Fruit fly (Drosophila melanogaster) whole organism, embryonic: ENCODE measurements around the gene CG7601.
A peak's percentile ranks its signal among the peaks of the same experiment; 100 is the strongest.

ENCODE experiments used
- Adf1 ChIP-seq: fragments of 200-800 bp; sonication (Bioruptor generic); IDR thresholded peaks from 2 replicates; pipeline ENCODE4 v1.3.6; 2022; ENCODE audit warnings: missing biosample characterization, missing genetic modification characterization
- Awh ChIP-seq: fragments of 200-800 bp; sonication (Bioruptor generic); IDR thresholded peaks from 2 replicates; pipeline ENCODE4, ENCODE4 v1.3.6; 2022; ENCODE audit warnings: missing biosample characterization, missing genetic modification characterization
- Bdp1 ChIP-seq: fragments of 200-800 bp; sonication (Bioruptor generic); optimal IDR thresholded peaks from 3 replicates; lab custom pipeline; 2016; ENCODE audit warnings: missing biosample characterization, missing genetic modification characterization
- CG10147 ChIP-seq: fragments of 200-800 bp; sonication (Bioruptor generic); optimal IDR thresholded peaks from 2 replicates; lab custom pipeline; 2019; ENCODE audit warnings: missing biosample characterization, mild to moderate bottlenecking, missing genetic modification characterization, moderate library complexity
- CG1024 ChIP-seq: fragments of 200-800 bp; sonication (Bioruptor generic); IDR thresholded peaks from 2 replicates; pipeline ENCODE4 v1.3.6; 2022; ENCODE audit warnings: missing biosample characterization, missing genetic modification characterization
- CG10959 ChIP-seq: fragments of 200-800 bp; sonication (Bioruptor generic); IDR thresholded peaks from 2 replicates; pipeline ENCODE4 v1.3.6; 2022; ENCODE audit warnings: missing biosample characterization, missing genetic modification characterization
- CG11695 ChIP-seq: fragments of 200-800 bp; sonication (Bioruptor generic); IDR thresholded peaks from 3 replicates; pipeline ENCODE4 v1.3.6; 2022; ENCODE audit warnings: missing biosample characterization, missing genetic modification characterization
- CG12219 ChIP-seq: fragments of 200-800 bp; sonication (Bioruptor generic); optimal IDR thresholded peaks from 3 replicates; lab custom pipeline; 2018; ENCODE audit warnings: missing biosample characterization, mild to moderate bottlenecking, missing genetic modification characterization
- CG12236 ChIP-seq: fragments of 200-800 bp; sonication (Bioruptor generic); optimal IDR thresholded peaks from 2 replicates; lab custom pipeline; 2016; ENCODE audit warnings: missing biosample characterization, missing genetic modification characterization
- CG14441 ChIP-seq: fragments of 200-800 bp; sonication (Bioruptor generic); IDR thresholded peaks from 2 replicates; pipeline ENCODE4 v1.3.6; 2022; ENCODE audit warnings: missing biosample characterization, missing genetic modification characterization
- CG15073 ChIP-seq: fragments of 200-800 bp; sonication (Bioruptor generic); optimal IDR thresholded peaks from 2 replicates; lab custom pipeline; 2016; ENCODE audit warnings: missing biosample characterization, missing genetic modification characterization
- CG16815 ChIP-seq: fragments of 200-800 bp; sonication (Bioruptor generic); optimal IDR thresholded peaks from 3 replicates; lab custom pipeline; 2017; ENCODE audit warnings: missing biosample characterization, mild to moderate bottlenecking, missing genetic modification characterization
- CG1832 ChIP-seq: fragments of 200-800 bp; sonication (Bioruptor generic); optimal IDR thresholded peaks from 2 replicates; lab custom pipeline; 2017; ENCODE audit warnings: missing biosample characterization, mild to moderate bottlenecking, missing genetic modification characterization, inconsistent platforms
- CG18476 ChIP-seq: fragments of 200-800 bp; sonication (Bioruptor generic); optimal IDR thresholded peaks from 2 replicates; lab custom pipeline; 2016; ENCODE audit warnings: missing biosample characterization, mild to moderate bottlenecking, missing genetic modification characterization
- CG32772 ChIP-seq: fragments of 200-800 bp; sonication (Bioruptor generic); IDR thresholded peaks from 2 replicates; pipeline ENCODE4 v1.3.6; 2022; ENCODE audit warnings: missing biosample characterization, missing genetic modification characterization
- CrebB ChIP-seq: fragments of 200-800 bp; sonication (Bioruptor generic); optimal IDR thresholded peaks from 3 replicates; lab custom pipeline; 2018; ENCODE audit warnings: missing biosample characterization, mild to moderate bottlenecking, missing genetic modification characterization
- Dek ChIP-seq: fragments of 200-800 bp; sonication (Bioruptor generic); optimal IDR thresholded peaks from 3 replicates; lab custom pipeline; 2019; ENCODE audit warnings: missing biosample characterization, mild to moderate bottlenecking, missing genetic modification characterization, moderate library complexity
- Dfd ChIP-seq, 2 experiments: fragments of >200 bp; optimal IDR thresholded peaks; 2 replicates each; lab custom pipeline; 2017; ENCODE audit warnings: missing biosample characterization in 2 of 2, missing genetic modification characterization in 2 of 2
- Drgx ChIP-seq: fragments of 200-800 bp; sonication (Bioruptor generic); IDR thresholded peaks from 2 replicates; pipeline ENCODE4 v1.3.6; 2022; ENCODE audit warnings: missing biosample characterization, missing genetic modification characterization
- Ets97D ChIP-seq: fragments of 200-800 bp; sonication (Bioruptor generic); optimal IDR thresholded peaks from 3 replicates; lab custom pipeline; 2016; ENCODE audit warnings: missing biosample characterization, missing genetic modification characterization
- Fer1 ChIP-seq: fragments of 200-800 bp; sonication (Bioruptor generic); optimal IDR thresholded peaks from 2 replicates; lab custom pipeline; 2017; ENCODE audit warnings: missing biosample characterization, mild to moderate bottlenecking, missing genetic modification characterization
- Hey ChIP-seq: fragments of 200-800 bp; sonication (Bioruptor generic); optimal IDR thresholded peaks from 3 replicates; lab custom pipeline; 2018; ENCODE audit warnings: missing biosample characterization, mild to moderate bottlenecking, missing genetic modification characterization
- Hmx ChIP-seq: fragments of 200-800 bp; sonication (Bioruptor generic); optimal IDR thresholded peaks from 2 replicates; lab custom pipeline; 2016; ENCODE audit warnings: missing biosample characterization, missing genetic modification characterization
- Hr3 ChIP-seq: fragments of 200-800 bp; sonication (Bioruptor generic); optimal IDR thresholded peaks from 3 replicates; lab custom pipeline; 2016; ENCODE audit warnings: missing biosample characterization, missing genetic modification characterization
- MESR4 ChIP-seq: fragments of 200-800 bp; sonication (Bioruptor generic); optimal IDR thresholded peaks from 2 replicates; lab custom pipeline; 2018; ENCODE audit warnings: missing biosample characterization, mild to moderate bottlenecking, missing genetic modification characterization, moderate library complexity
- Med ChIP-seq: fragments of 200-800 bp; sonication (Bioruptor generic); peaks from one replicate; lab custom pipeline; 2016; ENCODE audit warnings: missing biosample characterization, missing genetic modification characterization, mild to moderate bottlenecking, inconsistent platforms, moderate library complexity
- Meics ChIP-seq: fragments of 200-800 bp; sonication (Bioruptor generic); optimal IDR thresholded peaks from 2 replicates; lab custom pipeline; 2017; ENCODE audit warnings: missing biosample characterization, mild to moderate bottlenecking, missing genetic modification characterization
- Poxn ChIP-seq: fragments of 200-800 bp; sonication (Bioruptor generic); IDR thresholded peaks from 2 replicates; pipeline ENCODE4 v1.3.6; 2022; ENCODE audit warnings: missing biosample characterization, missing genetic modification characterization
- Sox100B ChIP-seq: fragments of 200-800 bp; sonication (Bioruptor generic); optimal IDR thresholded peaks from 3 replicates; lab custom pipeline; 2018; ENCODE audit warnings: missing biosample characterization, mild to moderate bottlenecking, missing genetic modification characterization
- ara ChIP-seq: fragments of 200-800 bp; sonication (Bioruptor generic); IDR thresholded peaks from 2 replicates; pipeline ENCODE4 v1.3.6; 2022; ENCODE audit warnings: missing biosample characterization, missing genetic modification characterization
- br ChIP-seq: fragments of >200 bp; optimal IDR thresholded peaks from 2 replicates; lab custom pipeline; 2017
- caup ChIP-seq: fragments of 200-800 bp; sonication (Bioruptor generic); optimal IDR thresholded peaks from 3 replicates; lab custom pipeline; 2017; ENCODE audit warnings: missing biosample characterization, mild to moderate bottlenecking, missing genetic modification characterization, moderate library complexity; ENCODE audit not compliant: severe bottlenecking
- chn ChIP-seq: fragments of 200-800 bp; sonication (Bioruptor generic); optimal IDR thresholded peaks from 2 replicates; lab custom pipeline; 2016; ENCODE audit warnings: missing biosample characterization, missing genetic modification characterization
- dmrt11E ChIP-seq: fragments of 200-800 bp; sonication (Bioruptor generic); optimal IDR thresholded peaks from 3 replicates; lab custom pipeline; 2018; ENCODE audit warnings: missing biosample characterization, mild to moderate bottlenecking, missing genetic modification characterization, moderate library complexity
- ems ChIP-seq: fragments of 200-800 bp; sonication (Bioruptor generic); optimal IDR thresholded peaks from 3 replicates; lab custom pipeline; 2016; ENCODE audit warnings: missing biosample characterization, missing genetic modification characterization
- gsb ChIP-seq: fragments of 200-800 bp; sonication (Bioruptor generic); IDR thresholded peaks from 2 replicates; pipeline ENCODE4 v1.3.6; 2022; ENCODE audit warnings: missing biosample characterization, missing genetic modification characterization
- ham ChIP-seq: fragments of 200-800 bp; sonication (Bioruptor generic); IDR thresholded peaks from 2 replicates; pipeline ENCODE4 v1.3.6; 2022; ENCODE audit warnings: missing biosample characterization, missing genetic modification characterization
- hkb ChIP-seq, 2 experiments: fragments of 200-800 bp in 1 of 2; fragments of >200 bp in 1 of 2; sonication (Bioruptor generic) in 1 of 2; IDR thresholded peaks in 1 of 2; optimal IDR thresholded peaks in 1 of 2; 2 replicates each; pipeline versions ENCODE4 v1.3.6 to Lab custom; 2017 to 2022; ENCODE audit warnings: missing biosample characterization in 1 of 2, missing genetic modification characterization in 1 of 2
- mam ChIP-seq: fragments of 200-800 bp; sonication (Bioruptor generic); optimal IDR thresholded peaks from 3 replicates; lab custom pipeline; 2016; ENCODE audit warnings: missing biosample characterization, missing genetic modification characterization
- nom ChIP-seq: fragments of 200-800 bp; sonication (Bioruptor generic); optimal IDR thresholded peaks from 2 replicates; lab custom pipeline; 2017; ENCODE audit warnings: missing biosample characterization, missing genetic modification characterization, mild to moderate bottlenecking, moderate library complexity, missing genetic modification reagents
- prd ChIP-seq, 3 experiments: fragments of >200 bp in 2 of 3; fragments of 200-800 bp in 1 of 3; sonication (Bioruptor generic) in 1 of 3; optimal IDR thresholded peaks in 2 of 3; IDR thresholded peaks in 1 of 3; 2 replicates in 2 of 3; 3 replicates in 1 of 3; pipeline versions ENCODE4 v1.3.6 to Lab custom; 2017 to 2022; ENCODE audit warnings: missing biosample characterization in 1 of 3, missing genetic modification characterization in 1 of 3
- pros ChIP-seq: fragments of 200-800 bp; sonication (Bioruptor generic); optimal IDR thresholded peaks from 3 replicates; lab custom pipeline; 2019; ENCODE audit warnings: missing biosample characterization, mild to moderate bottlenecking, missing genetic modification characterization, moderate library complexity
- ranshi ChIP-seq: fragments of 200-800 bp; sonication (Bioruptor generic); IDR thresholded peaks from 2 replicates; pipeline ENCODE4 v1.3.6; 2022; ENCODE audit warnings: missing biosample characterization, missing genetic modification characterization
- slbo ChIP-seq: fragments of 200-800 bp; sonication (Bioruptor generic); IDR thresholded peaks from 2 replicates; pipeline ENCODE4 v1.3.6; 2022; ENCODE audit warnings: missing biosample characterization, missing genetic modification characterization
- stwl ChIP-seq: fragments of 200-800 bp; sonication (Bioruptor generic); optimal IDR thresholded peaks from 3 replicates; lab custom pipeline; 2018; ENCODE audit warnings: missing biosample characterization, mild to moderate bottlenecking, missing genetic modification characterization, moderate library complexity
- tll ChIP-seq, 2 experiments: fragments of 200-800 bp in 1 of 2; fragments of >200 bp in 1 of 2; sonication (Bioruptor generic) in 1 of 2; optimal IDR thresholded peaks; 2 replicates each; lab custom pipeline; 2017 to 2019; ENCODE audit warnings: missing biosample characterization in 2 of 2, missing genetic modification characterization in 2 of 2, mild to moderate bottlenecking in 1 of 2, moderate library complexity in 1 of 2
- unpg ChIP-seq: fragments of 200-800 bp; sonication (Bioruptor generic); optimal IDR thresholded peaks from 3 replicates; lab custom pipeline; 2018; ENCODE audit warnings: missing biosample characterization, mild to moderate bottlenecking, missing genetic modification characterization, moderate library complexity
- wdn ChIP-seq: fragments of 200-800 bp; sonication (Bioruptor generic); IDR thresholded peaks from 2 replicates; pipeline ENCODE4 v1.3.6; 2022; ENCODE audit warnings: missing biosample characterization, missing genetic modification characterization
- zen ChIP-seq: fragments of 200-800 bp; sonication (Bioruptor generic); optimal IDR thresholded peaks from 3 replicates; lab custom pipeline; 2018; ENCODE audit warnings: missing biosample characterization, mild to moderate bottlenecking, missing genetic modification characterization, moderate library complexity
- zfh2 ChIP-seq: fragments of 200-800 bp; sonication (Bioruptor generic); optimal IDR thresholded peaks from 2 replicates; lab custom pipeline; 2016; ENCODE audit warnings: missing biosample characterization, missing genetic modification characterization

CG7601 gene

DNA sequence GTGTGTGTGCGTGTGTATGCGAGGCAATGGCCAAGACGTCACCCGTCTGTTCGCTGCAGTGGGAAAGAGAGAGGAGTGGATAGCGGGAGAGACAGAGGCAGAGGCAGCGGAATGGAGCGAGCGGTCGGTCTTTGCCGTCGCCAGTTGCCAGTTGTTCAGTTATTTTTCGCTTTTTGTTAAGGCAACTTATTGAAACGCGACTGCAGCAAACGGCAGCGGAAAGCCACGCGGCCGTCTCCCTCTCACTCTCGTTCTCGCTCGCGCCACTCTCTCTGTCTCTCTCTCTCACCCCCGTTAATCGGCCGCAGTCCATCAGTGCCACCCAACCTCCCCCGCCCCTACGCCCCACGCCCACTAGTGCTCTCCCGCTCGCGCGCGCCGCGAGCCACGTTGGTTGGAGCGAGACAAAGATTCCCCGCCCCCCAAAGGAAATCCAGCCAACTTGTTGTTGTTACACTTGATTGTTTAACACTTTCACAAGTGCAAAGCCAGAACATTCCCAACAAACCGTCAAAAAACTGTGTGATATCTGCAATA is 36.3 kb upstream of the CG7601 start (continued):
- peak; percentile 40 for TF ChIP-seq CrebB (tag; lab: Kevin White, UChicago)
- peak; percentile 52 for TF ChIP-seq Drgx
- 0 out of 2 replicates have a peak, but pooled peaks have one; percentile 18 for TF ChIP-seq wdn (GFP tag; lab: Robert Waterston, UW)
- TF ChIP-seq Ets97D (GFP tag; lab: Kevin White, UChicago): no peak
- TF ChIP-seq CG1832 (GFP tag; lab: Kevin White, UChicago): peak; percentile 99
- TF ChIP-seq MESR4 (GFP tag; lab: Kevin White, UChicago): no peak
- peak; percentile 15 for TF ChIP-seq CG12219 (GFP tag; lab: Kevin White, UChicago)
- TF ChIP-seq tll (GFP tag; optimal IDR thresholded peaks at IDR 0.05; lab: Kevin White, UChicago): no peak
- peak; percentile 18 for TF ChIP-seq caup (GFP tag; lab: Kevin White, UChicago)
- no peak for TF ChIP-seq CG16815 (GFP tag; lab: Kevin White, UChicago)
- TF ChIP-seq Bdp1 (GFP tag; lab: Kevin White, UChicago): no peak
- no peak for TF ChIP-seq unpg (GFP tag; lab: Kevin White, UChicago)
- 0 out of 2 replicates have a peak, but pooled peaks have one; percentile 25 for TF ChIP-seq ara (GFP tag; lab: Robert Waterston, UW)
- no peak for TF ChIP-seq mam
- TF ChIP-seq zfh2 (GFP tag; lab: Kevin White, UChicago): no peak
- TF ChIP-seq chn (GFP tag; lab: Kevin White, UChicago): peak; percentile 2
- peak; percentile 89 for TF ChIP-seq Adf1 (GFP tag; lab: Robert Waterston, UW)
- no peak for TF ChIP-seq dmrt11E (tag; lab: Kevin White, UChicago)
- TF ChIP-seq br (lab: Kevin White, UChicago): no peak
- peak; percentile 75 for TF ChIP-seq nom (GFP tag; lab: Kevin White, UChicago)
- TF ChIP-seq Fer1: peak; percentile 64
- TF ChIP-seq Meics (GFP tag; lab: Kevin White, UChicago): no peak
- TF ChIP-seq Hey (tag; lab: Kevin White, UChicago): peak; percentile 51
- TF ChIP-seq Dek (tag; lab: Kevin White, UChicago): no peak
- TF ChIP-seq ham: peak; percentile 41; the same call in 1 of the 2 replicates
- TF ChIP-seq CG10147 (GFP tag; lab: Kevin White, UChicago): no peak
- no peak for TF ChIP-seq CG32772 (GFP tag; lab: Robert Waterston, UW)
- TF ChIP-seq prd (optimal IDR thresholded peaks at IDR 0.05; lab: Kevin White, UChicago): no peak
- TF ChIP-seq prd (GFP tag; IDR thresholded peaks at IDR 0.05; lab: Robert Waterston, UW): no peak
- peak; percentile 5 for TF ChIP-seq stwl (tag; lab: Kevin White, UChicago)
- TF ChIP-seq Dfd (GFP tag; optimal IDR thresholded peaks at IDR 0.05; lab: Kevin White, UChicago): no peak
- TF ChIP-seq hkb (optimal IDR thresholded peaks at IDR 0.05; lab: Kevin White, UChicago): no peak
- TF ChIP-seq hkb (GFP tag; IDR thresholded peaks at IDR 0.05; lab: Robert Waterston, UW): peak; percentile 44; the same call in 1 of the 2 replicates
- peak; percentile 52 for TF ChIP-seq CG15073 (GFP tag; lab: Kevin White, UChicago)
- no peak for TF ChIP-seq Awh (GFP tag; lab: Robert Waterston, UW)
- TF ChIP-seq CG14441 (GFP tag; lab: Robert Waterston, UW): peak; percentile 48
- TF ChIP-seq CG10959 (GFP tag; lab: Robert Waterston, UW): 0 out of 2 replicates have a peak, but pooled peaks have one; percentile 16
- no peak for TF ChIP-seq Hmx (GFP tag; lab: Kevin White, UChicago)
- TF ChIP-seq gsb: no peak
- no peak for TF ChIP-seq Poxn (GFP tag; lab: Robert Waterston, UW)
- peak; percentile 69 for TF ChIP-seq pros (GFP tag; lab: Kevin White, UChicago)
- TF ChIP-seq ems (GFP tag; lab: Kevin White, UChicago): no peak
- no peak for TF ChIP-seq ranshi (GFP tag; lab: Robert Waterston, UW)
- TF ChIP-seq zen: no peak
- no peak for TF ChIP-seq CG12236
- TF ChIP-seq CG1024 (GFP tag; lab: Robert Waterston, UW): no peak
- TF ChIP-seq Med (GFP tag; lab: Kevin White, UChicago): peak; percentile 92
- TF ChIP-seq CG18476 (GFP tag; lab: Kevin White, UChicago): no peak
- TF ChIP-seq Sox100B (GFP tag; lab: Kevin White, UChicago): no peak
- no peak; the same call in 1 of the 2 replicates for TF ChIP-seq slbo (GFP tag; lab: Robert Waterston, UW)
- no peak for TF ChIP-seq Hr3
- TF ChIP-seq CG11695: 0 out of 3 replicates have a peak, but pooled peaks have one; percentile 23
